Fruit fly (Drosophila melanogaster): ENCODE data around the gene CG4553.

Gene CG4553

dm6 chr3R:25476744-25477143, at the start of gene CG4553, which contains the start of gene MED28:
Gene CG4553 (minus strand): TSS chr3R:25476915.
Gene MED28 (plus strand): TSS chr3R:25477003.
- TF ChIP-seq Myc (optimal IDR thresholded peaks at IDR 0.05) = no peak
- no peak for TF ChIP-seq h (optimal IDR thresholded peaks at IDR 0.05)
- TF ChIP-seq insv (optimal IDR thresholded peaks at IDR 0.05) = no peak
- TF ChIP-seq Sin3A (optimal IDR thresholded peaks at IDR 0.05) = no peak
- no peak for TF ChIP-seq psq (optimal IDR thresholded peaks at IDR 0.05)
- TF ChIP-seq ttk (optimal IDR thresholded peaks at IDR 0.05) = no peak

dm6 chr3R:25519465-25520071, 42.9 kb upstream of the CG4553 start:
- TF ChIP-seq h (optimal IDR thresholded peaks at IDR 0.05) = no peak
- TF ChIP-seq ttk (optimal IDR thresholded peaks at IDR 0.05) = peak; percentile 76
- TF ChIP-seq Sin3A (optimal IDR thresholded peaks at IDR 0.05) = no peak

DNA sequence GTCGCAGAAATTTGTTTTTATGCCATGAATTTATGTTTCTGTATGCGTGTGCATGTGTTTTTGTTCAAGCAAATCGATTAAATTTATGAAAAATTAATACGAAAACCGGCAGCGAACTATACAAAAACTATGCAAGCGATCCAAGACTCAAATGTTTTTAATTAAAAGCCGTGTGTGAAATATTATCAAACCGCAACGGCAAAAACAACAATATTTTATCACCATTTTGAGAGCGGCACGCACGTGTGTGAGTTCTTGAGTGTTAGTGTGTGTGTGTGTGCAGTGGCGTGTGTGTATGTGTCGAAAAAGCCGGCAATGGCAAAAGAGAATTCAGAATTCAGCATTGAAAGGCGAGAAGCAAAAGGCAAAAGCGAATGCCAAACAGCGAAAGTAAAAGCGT, 41.9 kb upstream of the CG4553 start:
- TF ChIP-seq ttk (optimal IDR thresholded peaks at IDR 0.05) = no peak

DNA sequence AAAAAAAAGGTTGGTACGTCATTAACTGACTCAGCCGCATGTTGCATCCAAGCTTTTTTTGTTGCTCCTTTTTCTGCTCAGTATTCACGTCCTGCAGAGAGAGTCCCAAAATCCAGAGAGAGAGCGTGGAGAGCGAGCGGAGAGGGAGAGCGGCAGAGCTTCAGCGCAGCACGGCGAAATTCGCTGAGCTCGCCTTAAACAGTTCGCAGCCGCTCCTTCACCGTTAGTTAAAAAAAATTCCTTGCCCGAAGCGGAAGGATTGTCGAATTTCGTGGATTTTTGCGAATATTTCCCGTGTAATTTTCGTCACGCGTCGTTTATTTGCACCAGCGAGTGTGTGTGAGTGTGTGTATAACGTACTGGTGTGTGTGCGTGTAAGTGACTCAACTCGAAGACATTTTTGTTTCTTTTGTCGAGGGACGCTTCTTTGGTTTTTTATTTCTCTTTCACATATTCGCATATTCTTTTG, 41.4 kb upstream of the CG4553 start:
- TF ChIP-seq Myc (optimal IDR thresholded peaks at IDR 0.05) (no peak), insv (optimal IDR thresholded peaks at IDR 0.05) (no peak), ttk (optimal IDR thresholded peaks at IDR 0.05) (no peak), psq (optimal IDR thresholded peaks at IDR 0.05) (no peak), h (optimal IDR thresholded peaks at IDR 0.05) (no peak), Sin3A (optimal IDR thresholded peaks at IDR 0.05) (no peak)

dm6 chr3R:25517521-25517920, 40.8 kb upstream of the CG4553 start:
- TF ChIP-seq insv (optimal IDR thresholded peaks at IDR 0.05) = no peak
- TF ChIP-seq Sin3A (optimal IDR thresholded peaks at IDR 0.05) = no peak
- TF ChIP-seq ttk (optimal IDR thresholded peaks at IDR 0.05) = no peak
- TF ChIP-seq psq (optimal IDR thresholded peaks at IDR 0.05) = no peak
- no peak for TF ChIP-seq Myc (optimal IDR thresholded peaks at IDR 0.05)
- no peak for TF ChIP-seq h (optimal IDR thresholded peaks at IDR 0.05)

DNA sequence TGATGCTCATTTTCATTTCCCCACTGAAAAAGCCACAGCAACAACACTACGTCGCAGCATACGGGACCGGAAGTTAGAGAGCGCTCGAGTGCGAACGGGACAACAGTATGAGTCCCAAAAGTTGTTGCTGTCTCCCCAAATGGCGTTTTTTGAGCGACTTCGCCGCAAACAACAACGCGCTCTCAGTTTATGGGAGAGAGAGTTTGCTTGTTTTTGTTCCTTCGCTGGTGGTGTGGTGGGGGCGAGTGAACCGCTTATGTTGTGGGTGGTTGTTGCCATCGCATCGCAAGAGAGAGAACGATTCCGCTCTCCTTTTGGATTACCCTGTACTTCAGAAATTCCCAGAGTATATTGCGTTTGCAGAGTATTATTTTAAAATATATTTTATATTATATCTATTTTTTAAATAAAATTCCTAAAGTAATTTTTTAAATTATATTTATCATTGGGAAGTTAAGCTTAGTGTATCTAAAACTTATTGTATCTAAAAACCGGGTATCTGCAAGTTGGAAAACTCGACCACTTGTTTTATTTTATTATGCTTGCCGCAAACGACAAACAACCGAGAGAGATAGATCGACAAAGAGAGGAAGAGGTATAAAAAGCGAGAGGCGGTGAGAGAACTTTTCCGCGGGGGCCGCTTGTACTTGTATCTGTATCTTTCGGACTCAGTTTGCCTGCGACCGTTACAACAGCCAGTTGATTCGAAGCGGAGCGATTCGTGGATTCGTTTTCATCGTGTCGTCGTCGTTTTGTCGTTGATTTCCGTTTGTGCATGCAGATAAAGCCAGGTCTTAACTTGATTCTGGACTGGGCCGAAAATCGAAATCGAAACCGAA, 39.0 kb upstream of the CG4553 start, which contains the start of gene msi:
TSS of gene msi (plus strand) at position 669 of the 839 bp plus-strand sequence.
- TF ChIP-seq psq (optimal IDR thresholded peaks at IDR 0.05) = no peak
- no peak for TF ChIP-seq ttk (optimal IDR thresholded peaks at IDR 0.05)
- TF ChIP-seq Myc (optimal IDR thresholded peaks at IDR 0.05) = no peak
- no peak for TF ChIP-seq Sin3A (optimal IDR thresholded peaks at IDR 0.05)
- TF ChIP-seq h (optimal IDR thresholded peaks at IDR 0.05) = no peak
- TF ChIP-seq insv (optimal IDR thresholded peaks at IDR 0.05) = no peak

DNA sequence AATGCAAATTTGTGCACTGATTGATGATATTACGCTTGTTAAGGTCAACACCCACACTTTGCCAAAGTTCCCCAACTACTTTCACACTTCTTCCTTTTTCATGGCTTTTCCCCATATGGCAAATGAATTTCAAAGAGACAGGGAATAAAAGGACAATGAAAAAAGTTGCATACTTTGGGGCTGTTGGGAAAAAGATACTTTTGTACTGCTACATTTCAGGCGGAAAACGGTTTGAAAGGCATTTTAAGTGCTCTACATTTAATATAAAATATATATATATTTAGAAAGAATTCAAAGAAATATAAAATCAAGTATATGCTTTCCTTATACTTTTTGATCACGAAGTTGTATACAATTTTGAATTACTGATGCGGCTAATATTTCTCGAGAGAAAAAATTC, 36.0 kb upstream of the CG4553 start:
- TF ChIP-seq insv (optimal IDR thresholded peaks at IDR 0.05) (no peak), psq (optimal IDR thresholded peaks at IDR 0.05) (no peak)

dm6 chr3R:25505975-25506374, 29.3 kb upstream of the CG4553 start, which contains the start of gene CG5111:
Gene CG5111 (plus strand): TSS chr3R:25506275.
- TF ChIP-seq insv (optimal IDR thresholded peaks at IDR 0.05) (no peak), Myc (optimal IDR thresholded peaks at IDR 0.05) (no peak), ttk (optimal IDR thresholded peaks at IDR 0.05) (no peak), h (optimal IDR thresholded peaks at IDR 0.05) (no peak), psq (optimal IDR thresholded peaks at IDR 0.05) (no peak), Sin3A (optimal IDR thresholded peaks at IDR 0.05) (no peak)

DNA sequence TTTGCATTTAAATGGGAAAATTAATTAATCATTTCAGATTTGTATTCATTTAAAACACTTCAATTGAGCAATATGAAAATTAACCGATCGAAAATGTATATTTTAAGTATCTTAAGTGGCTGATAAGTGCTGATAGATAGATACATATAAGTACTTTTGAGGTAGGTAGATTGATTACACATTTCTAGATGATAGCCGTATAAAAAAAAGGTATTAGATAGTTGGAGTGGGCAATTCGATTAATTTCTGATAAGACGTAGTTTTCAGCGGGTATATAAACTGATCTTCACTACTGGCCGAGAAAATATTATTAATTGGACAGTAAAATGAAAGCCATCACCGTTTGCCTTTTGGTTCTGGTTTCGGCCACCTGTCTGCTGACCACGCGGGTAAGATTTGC, 28.2 kb upstream of the CG4553 start, which contains the start of gene CG5107:
TSS of gene CG5107 (plus strand) at position 301 of the 400 bp plus-strand sequence.
- no peak for TF ChIP-seq ttk (optimal IDR thresholded peaks at IDR 0.05)
- TF ChIP-seq h (optimal IDR thresholded peaks at IDR 0.05) = no peak
- no peak for TF ChIP-seq Sin3A (optimal IDR thresholded peaks at IDR 0.05)
- no peak for TF ChIP-seq psq (optimal IDR thresholded peaks at IDR 0.05)
- TF ChIP-seq insv (optimal IDR thresholded peaks at IDR 0.05) = no peak
- TF ChIP-seq Myc (optimal IDR thresholded peaks at IDR 0.05) = no peak

DNA sequence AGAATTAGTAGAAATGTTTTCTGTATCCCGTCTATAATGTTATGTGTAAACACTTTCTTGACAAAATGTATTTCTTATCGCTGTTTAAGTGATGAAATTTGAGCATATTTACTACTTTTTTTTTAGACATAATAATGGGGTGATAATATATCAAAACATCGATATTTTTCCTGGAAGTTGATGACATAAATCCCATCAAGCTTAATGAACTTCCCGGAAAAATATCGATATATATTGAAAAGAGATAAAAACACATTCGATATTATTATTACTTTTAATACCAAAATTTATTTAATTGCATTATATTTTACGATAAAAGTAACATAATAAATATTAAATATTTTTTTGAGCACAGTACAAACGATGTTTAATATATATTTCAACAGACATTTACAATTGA, 19.0 kb upstream of the CG4553 start:
- TF ChIP-seq insv (optimal IDR thresholded peaks at IDR 0.05) (no peak), Myc (optimal IDR thresholded peaks at IDR 0.05) (no peak), psq (optimal IDR thresholded peaks at IDR 0.05) (no peak), ttk (optimal IDR thresholded peaks at IDR 0.05) (no peak), h (optimal IDR thresholded peaks at IDR 0.05) (no peak), Sin3A (optimal IDR thresholded peaks at IDR 0.05) (no peak)

- TF ChIP-seq Sin3A (optimal IDR thresholded peaks at IDR 0.05) (no peak), h (optimal IDR thresholded peaks at IDR 0.05) (no peak), psq (optimal IDR thresholded peaks at IDR 0.05) (no peak), ttk (optimal IDR thresholded peaks at IDR 0.05) (no peak), Myc (optimal IDR thresholded peaks at IDR 0.05) (no peak), insv (optimal IDR thresholded peaks at IDR 0.05) (no peak)
Measured at dm6 chr3R:25495072-25495471, 18.4 kb upstream of the CG4553 start, which contains the start of gene CG33494. Gene CG33494 (minus strand): TSS chr3R:25495161.

DNA sequence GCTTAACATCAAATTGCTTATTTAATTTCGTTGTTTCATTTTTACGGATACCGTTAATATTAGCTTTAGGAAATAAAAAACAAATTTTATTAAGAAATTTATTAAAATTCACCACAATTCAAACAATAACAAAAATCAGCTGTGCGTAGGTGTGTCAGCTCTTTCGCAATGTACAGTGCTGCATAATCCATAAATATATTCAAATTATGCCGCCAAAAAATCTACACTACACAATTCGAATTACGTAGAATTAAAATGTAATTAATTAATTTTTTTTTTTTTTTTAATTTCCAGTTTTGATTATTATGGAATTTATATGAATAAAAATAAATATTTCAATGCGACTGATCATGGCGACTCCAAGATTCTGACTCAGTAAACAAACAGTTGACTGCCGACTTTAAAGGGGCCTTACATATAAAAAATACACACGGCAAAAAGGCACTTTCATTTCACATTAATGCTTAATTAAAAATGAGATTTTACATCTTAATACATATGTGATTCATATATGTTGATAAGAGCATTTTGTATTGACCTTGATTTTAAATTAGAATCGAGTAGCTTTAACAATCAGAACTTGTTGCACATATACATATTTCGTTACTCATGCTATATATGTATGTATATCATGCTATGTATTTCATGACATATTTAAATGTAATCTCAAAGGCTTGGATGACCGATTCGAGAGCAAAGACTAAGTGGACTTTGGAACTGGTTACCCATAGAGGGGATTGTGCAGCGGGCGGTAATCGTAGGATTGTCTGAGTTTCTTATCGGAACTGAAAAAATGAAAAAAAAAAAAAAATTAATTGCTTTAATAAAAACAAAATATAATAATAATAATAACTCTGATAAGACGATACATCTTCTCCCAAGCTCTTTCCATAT, 16.8 kb upstream of the CG4553 start:
- TF ChIP-seq Myc (optimal IDR thresholded peaks at IDR 0.05) (no peak), Sin3A (optimal IDR thresholded peaks at IDR 0.05) (no peak), ttk (optimal IDR thresholded peaks at IDR 0.05) (no peak), insv (optimal IDR thresholded peaks at IDR 0.05) (no peak), h (optimal IDR thresholded peaks at IDR 0.05) (no peak), psq (optimal IDR thresholded peaks at IDR 0.05) (no peak)
